Worm (Caenorhabditis elegans): ENCODE data around the gene dnj-20.

Gene dnj-20

DNA sequence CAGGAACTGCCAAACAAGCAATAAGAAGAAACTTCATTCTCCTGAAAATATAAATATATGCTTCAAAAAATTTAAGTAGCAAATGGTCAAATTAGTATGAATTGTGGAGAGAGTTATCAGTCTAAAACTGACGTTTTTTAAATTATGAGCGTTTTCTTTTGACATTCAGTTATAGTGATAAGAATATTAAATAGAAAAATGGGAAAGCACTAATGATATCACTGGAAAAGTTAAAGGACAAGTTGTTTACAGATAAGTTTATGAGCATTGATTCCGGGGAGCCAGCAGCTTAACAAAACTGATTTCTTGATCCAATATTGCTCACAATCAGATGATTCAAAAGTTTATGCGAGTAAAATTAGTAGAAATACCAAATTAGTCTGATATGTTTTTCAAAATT is 36.4 kb upstream of the dnj-20 start, which contains the start of gene ZK1320.3:
TSS of gene ZK1320.3 (minus strand) at position 41 of the 400 bp plus-strand sequence.
- TF ChIP-seq hmg-4 (GFP tag; optimal IDR thresholded peaks at IDR 0.05) (no peak), flt-1 (GFP tag; IDR thresholded peaks at IDR 0.05) (no peak), pes-1 (GFP tag; IDR thresholded peaks at IDR 0.05) (no peak), ceh-13 (GFP tag; optimal IDR thresholded peaks at IDR 0.05) (no peak), tbx-37 (GFP tag; conservative IDR thresholded peaks at IDR 0.05) (no peak), tra-4 (tag; optimal IDR thresholded peaks at IDR 0.05) (no peak), tbx-11 (GFP tag; IDR thresholded peaks at IDR 0.05) (no peak), F13C5.2 (tag; optimal IDR thresholded peaks at IDR 0.05) (no peak), ets-7 (tag; optimal IDR thresholded peaks at IDR 0.05) (no peak), ceh-36 (tag; optimal IDR thresholded peaks at IDR 0.05) (no peak), sea-1 (GFP tag; conservative IDR thresholded peaks at IDR 0.05) (no peak), hnd-1 (tag; optimal IDR thresholded peaks at IDR 0.05) (no peak), scrt-1 (GFP tag; IDR thresholded peaks at IDR 0.05) (no peak), hmbx-1 (tag; optimal IDR thresholded peaks at IDR 0.05) (no peak), aly-1 (tag; optimal IDR thresholded peaks at IDR 0.05) (no peak)

DNA sequence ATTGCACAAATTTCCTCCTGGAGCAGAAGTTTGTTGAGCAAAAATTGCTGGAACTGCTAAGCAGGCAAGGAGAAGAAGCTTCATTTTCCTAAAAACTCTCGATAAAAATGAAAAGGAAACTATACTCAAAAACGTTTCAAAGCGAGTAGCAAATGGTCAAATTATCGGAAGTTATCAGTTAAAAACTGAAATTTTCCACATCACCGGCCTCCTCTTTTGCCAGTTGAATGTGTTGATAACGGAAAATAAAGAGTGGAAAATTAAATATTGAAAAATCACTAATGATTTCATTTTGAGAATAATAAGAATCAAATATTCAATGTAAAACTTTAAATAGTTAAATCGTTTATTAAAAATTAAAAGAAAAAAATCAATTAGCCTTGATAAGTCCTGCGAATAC is 34.9 kb upstream of the dnj-20 start, which contains the start of gene ZK1320.2:
TSS of gene ZK1320.2 (minus strand) at position 88 of the 400 bp plus-strand sequence.
- TF ChIP-seq flt-1 (GFP tag; IDR thresholded peaks at IDR 0.05), result no peak
- no peak for TF ChIP-seq tra-4 (tag; optimal IDR thresholded peaks at IDR 0.05)
- TF ChIP-seq ceh-13 (GFP tag; optimal IDR thresholded peaks at IDR 0.05), result no peak
- no peak for TF ChIP-seq ets-7 (tag; optimal IDR thresholded peaks at IDR 0.05)
- no peak for TF ChIP-seq pes-1 (GFP tag; IDR thresholded peaks at IDR 0.05)
- no peak for TF ChIP-seq F13C5.2 (tag; optimal IDR thresholded peaks at IDR 0.05)
- TF ChIP-seq tbx-37 (GFP tag; conservative IDR thresholded peaks at IDR 0.05), result no peak
- no peak for TF ChIP-seq tbx-11 (GFP tag; IDR thresholded peaks at IDR 0.05)
- TF ChIP-seq ceh-36 (tag; optimal IDR thresholded peaks at IDR 0.05), result no peak
- TF ChIP-seq B0310.2 (tag; optimal IDR thresholded peaks at IDR 0.05), result no peak
- TF ChIP-seq scrt-1 (GFP tag; IDR thresholded peaks at IDR 0.05), result no peak
- no peak for TF ChIP-seq aly-1 (tag; optimal IDR thresholded peaks at IDR 0.05)
- TF ChIP-seq ama-1 (optimal IDR thresholded peaks at IDR 0.05), result no peak
- no peak for TF ChIP-seq hmbx-1 (tag; optimal IDR thresholded peaks at IDR 0.05)
- no peak for TF ChIP-seq hmg-4 (GFP tag; optimal IDR thresholded peaks at IDR 0.05)
- TF ChIP-seq sea-1 (GFP tag; conservative IDR thresholded peaks at IDR 0.05), result no peak
- no peak for TF ChIP-seq hnd-1 (tag; optimal IDR thresholded peaks at IDR 0.05)

DNA sequence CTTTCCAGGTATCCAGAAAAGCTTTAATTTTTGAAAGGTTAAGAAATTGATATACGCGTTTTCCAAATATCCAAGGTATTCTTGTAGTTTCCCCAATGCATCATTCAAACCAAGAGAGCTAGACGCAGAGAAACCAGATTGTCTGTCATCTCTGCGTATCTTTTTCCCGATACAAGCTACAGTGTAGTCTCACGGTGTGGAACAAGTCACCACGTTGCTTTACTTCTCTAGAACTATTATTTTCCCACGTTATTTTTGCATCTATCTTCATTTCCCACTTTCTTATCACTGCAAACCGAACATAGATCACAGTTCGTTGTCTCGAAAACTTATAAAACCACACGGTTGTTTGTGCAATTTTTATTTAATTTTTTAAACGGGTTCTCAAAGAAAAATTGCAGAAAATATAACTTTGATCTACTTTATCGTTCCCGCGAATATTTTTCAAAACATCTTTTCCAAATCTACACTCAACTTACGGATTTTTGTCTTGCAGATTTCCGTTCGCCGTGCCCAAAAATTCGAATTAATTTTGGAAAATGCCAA is 32.3 kb upstream of the dnj-20 start, which contains the start of gene gstk-1:
TSS of gene gstk-1 (plus strand) at position 496 of the 546 bp plus-strand sequence.
- no peak for TF ChIP-seq ceh-36 (tag; optimal IDR thresholded peaks at IDR 0.05)
- no peak for TF ChIP-seq flt-1 (GFP tag; IDR thresholded peaks at IDR 0.05)
- no peak for TF ChIP-seq B0310.2 (tag; optimal IDR thresholded peaks at IDR 0.05)
- TF ChIP-seq tbx-11 (GFP tag; IDR thresholded peaks at IDR 0.05), result no peak
- TF ChIP-seq hnd-1 (tag; optimal IDR thresholded peaks at IDR 0.05), result no peak
- TF ChIP-seq ceh-13 (GFP tag; optimal IDR thresholded peaks at IDR 0.05), result no peak
- no peak for TF ChIP-seq ama-1 (optimal IDR thresholded peaks at IDR 0.05)
- TF ChIP-seq hmbx-1 (tag; optimal IDR thresholded peaks at IDR 0.05), result no peak
- no peak for TF ChIP-seq tbx-37 (GFP tag; conservative IDR thresholded peaks at IDR 0.05)
- no peak for TF ChIP-seq pes-1 (GFP tag; IDR thresholded peaks at IDR 0.05)
- TF ChIP-seq F13C5.2 (tag; optimal IDR thresholded peaks at IDR 0.05), result no peak
- no peak for TF ChIP-seq scrt-1 (GFP tag; IDR thresholded peaks at IDR 0.05)

DNA sequence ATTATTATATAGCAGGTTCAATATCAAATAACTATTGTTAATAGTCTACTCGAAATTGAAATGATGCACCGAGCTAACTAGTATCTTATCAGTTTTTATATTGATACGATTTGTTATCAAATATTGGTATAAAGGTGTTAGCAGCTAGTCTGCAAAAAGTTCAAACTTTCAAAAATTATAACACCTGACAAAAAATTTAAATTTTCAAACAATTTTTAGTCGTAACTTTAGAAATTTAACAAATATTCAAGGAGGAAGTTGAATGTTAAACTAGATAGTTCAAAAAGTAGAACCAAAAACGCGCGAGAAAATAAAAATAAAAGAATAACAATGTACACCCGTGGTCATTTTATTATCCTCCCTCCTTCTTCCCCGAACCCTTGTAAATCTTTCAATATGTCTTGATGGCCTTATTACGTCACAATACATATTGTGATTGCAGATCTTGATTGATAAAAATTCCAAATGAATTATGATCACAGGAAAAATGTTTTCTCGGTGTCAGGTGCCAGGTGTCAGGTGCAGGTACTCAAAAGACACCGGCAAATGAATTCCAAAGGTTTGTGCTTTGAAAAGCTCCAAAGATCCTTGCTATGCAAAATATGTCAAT is 31.7 kb upstream of the dnj-20 start, which contains the start of gene ZK1307.1:
TSS of gene ZK1307.1 (minus strand) at position 51 of the 610 bp plus-strand sequence.
- no peak for TF ChIP-seq flt-1 (GFP tag; IDR thresholded peaks at IDR 0.05)
- TF ChIP-seq B0310.2 (tag; optimal IDR thresholded peaks at IDR 0.05), result no peak

DNA sequence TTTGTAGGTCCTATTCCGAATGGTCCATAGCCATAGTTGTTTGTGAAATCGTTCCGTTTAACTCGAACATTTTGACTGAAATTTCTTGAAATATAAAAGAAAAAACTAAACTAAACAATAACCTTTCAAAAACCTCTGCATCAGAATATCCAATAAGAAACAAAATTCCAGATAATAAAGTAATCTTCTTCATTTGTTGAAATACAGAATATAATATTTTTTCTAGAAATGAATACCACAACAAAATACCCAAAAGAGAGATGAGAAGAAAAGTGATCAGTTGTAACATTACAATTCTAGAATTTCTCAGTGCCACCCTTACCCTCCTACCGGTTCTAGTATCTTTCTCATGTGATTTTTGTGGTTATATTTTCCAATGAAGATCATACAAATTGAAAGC is 29.7 kb upstream of the dnj-20 start, which contains the start of gene ZK1307.2:
TSS of gene ZK1307.2 (minus strand) at position 274 of the 400 bp plus-strand sequence.
- TF ChIP-seq B0310.2 (tag; optimal IDR thresholded peaks at IDR 0.05), result no peak
- TF ChIP-seq pes-1 (GFP tag; IDR thresholded peaks at IDR 0.05), result no peak
- no peak for TF ChIP-seq ets-7 (tag; optimal IDR thresholded peaks at IDR 0.05)
- TF ChIP-seq hnd-1 (tag; optimal IDR thresholded peaks at IDR 0.05), result no peak
- TF ChIP-seq aly-1 (tag; optimal IDR thresholded peaks at IDR 0.05), result no peak

DNA sequence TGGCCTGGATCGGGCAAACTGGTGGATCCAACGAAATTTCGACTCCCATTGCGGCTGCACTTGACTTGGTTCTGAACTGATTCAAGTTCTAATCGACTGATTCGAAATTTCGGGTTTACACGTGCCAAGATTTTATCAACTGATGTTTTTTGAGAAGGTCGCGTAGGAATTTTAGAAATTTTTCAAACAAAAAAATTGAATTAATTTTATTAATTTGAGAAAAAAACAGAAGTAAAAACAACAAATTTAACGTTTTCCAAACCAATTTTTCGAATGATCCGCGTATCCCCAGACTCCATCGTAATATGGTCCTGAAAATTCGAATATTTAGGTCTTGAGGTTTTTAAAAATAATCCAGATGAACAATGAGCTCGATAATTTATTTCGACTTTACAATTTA is 28.9 kb upstream of the dnj-20 start, which contains the start of gene ZK1307.3:
TSS of gene ZK1307.3 (minus strand) at position 101 of the 400 bp plus-strand sequence.
- no peak for TF ChIP-seq F13C5.2 (tag; optimal IDR thresholded peaks at IDR 0.05)

DNA sequence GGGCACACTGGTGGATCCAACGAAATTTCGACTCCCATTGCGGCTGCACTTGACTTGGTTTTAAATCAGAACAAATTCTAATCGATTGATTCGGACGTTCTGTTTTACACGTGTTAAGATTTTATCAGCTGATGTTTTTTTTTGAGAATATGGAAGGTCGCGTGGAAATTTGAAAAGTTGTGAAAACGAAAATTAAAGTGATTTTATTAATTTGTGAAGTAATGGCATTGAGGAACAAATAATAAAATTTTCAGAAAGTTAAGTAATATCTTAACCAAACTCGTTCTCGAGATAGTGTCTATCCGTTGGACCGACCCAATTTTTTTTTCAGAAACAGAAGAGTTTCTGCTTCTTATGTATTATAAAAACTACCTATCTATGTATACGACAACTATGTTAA is 27.7 kb upstream of the dnj-20 start, which contains the start of gene ZK1307.4:
TSS of gene ZK1307.4 (minus strand) at position 101 of the 400 bp plus-strand sequence.
- TF ChIP-seq ceh-36 (tag; optimal IDR thresholded peaks at IDR 0.05), result no peak
- no peak for TF ChIP-seq pes-1 (GFP tag; IDR thresholded peaks at IDR 0.05)
- no peak for TF ChIP-seq tbx-37 (GFP tag; conservative IDR thresholded peaks at IDR 0.05)
- no peak for TF ChIP-seq scrt-1 (GFP tag; IDR thresholded peaks at IDR 0.05)

DNA sequence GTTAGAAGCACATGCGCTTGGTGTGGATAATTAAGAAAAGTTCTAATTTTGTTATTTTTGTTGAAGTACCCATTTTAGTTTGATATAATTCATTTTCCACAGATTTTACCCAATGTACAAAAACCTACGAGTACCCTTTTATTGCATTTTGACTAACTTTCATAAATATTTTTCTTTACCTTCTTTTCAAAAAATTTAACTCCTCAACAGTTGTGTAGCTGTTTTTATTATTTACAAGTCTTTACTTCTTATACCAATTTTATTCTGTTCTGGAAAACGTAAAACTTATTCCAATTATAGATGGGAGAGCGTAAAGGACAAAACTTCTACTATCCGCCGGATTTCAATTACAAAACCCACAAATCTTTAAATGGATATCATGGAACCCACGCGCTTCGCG is 25.2 kb upstream of the dnj-20 start, which contains the start of gene ZK1307.9:
TSS of gene ZK1307.9 (plus strand) at position 301 of the 400 bp plus-strand sequence.
- TF ChIP-seq sea-1 (GFP tag; conservative IDR thresholded peaks at IDR 0.05) (no peak), aly-1 (tag; optimal IDR thresholded peaks at IDR 0.05) (no peak), F13C5.2 (tag; optimal IDR thresholded peaks at IDR 0.05) (no peak), scrt-1 (GFP tag; IDR thresholded peaks at IDR 0.05) (no peak), flt-1 (GFP tag; IDR thresholded peaks at IDR 0.05) (no peak), tbx-37 (GFP tag; conservative IDR thresholded peaks at IDR 0.05) (no peak), ceh-13 (GFP tag; optimal IDR thresholded peaks at IDR 0.05) (no peak), tra-4 (tag; optimal IDR thresholded peaks at IDR 0.05) (no peak), ets-7 (tag; optimal IDR thresholded peaks at IDR 0.05) (no peak), ceh-36 (tag; optimal IDR thresholded peaks at IDR 0.05) (no peak), tbx-11 (GFP tag; IDR thresholded peaks at IDR 0.05) (no peak)

All from whole organism, early embryonic.